Worm (Caenorhabditis elegans): Measurements from ENCODE around the gene ufd-3.

- TF ChIP-seq tbx-2 (tag; optimal IDR thresholded peaks at IDR 0.05), result no peak
- no peak for TF ChIP-seq fkh-10 (GFP tag; optimal IDR thresholded peaks at IDR 0.05)
- no peak for TF ChIP-seq dmd-4 (tag; optimal IDR thresholded peaks at IDR 0.05; ENCODE audit: borderline replicate concordance)
- TF ChIP-seq ceh-34 (tag; optimal IDR thresholded peaks at IDR 0.05), result no peak
Observed at ce11 chrII:9951846-9952245, 11.3 kb downstream of the ufd-3 start.
